Fruit fly (Drosophila melanogaster): ENCODE data around the gene Tao.

DNA sequence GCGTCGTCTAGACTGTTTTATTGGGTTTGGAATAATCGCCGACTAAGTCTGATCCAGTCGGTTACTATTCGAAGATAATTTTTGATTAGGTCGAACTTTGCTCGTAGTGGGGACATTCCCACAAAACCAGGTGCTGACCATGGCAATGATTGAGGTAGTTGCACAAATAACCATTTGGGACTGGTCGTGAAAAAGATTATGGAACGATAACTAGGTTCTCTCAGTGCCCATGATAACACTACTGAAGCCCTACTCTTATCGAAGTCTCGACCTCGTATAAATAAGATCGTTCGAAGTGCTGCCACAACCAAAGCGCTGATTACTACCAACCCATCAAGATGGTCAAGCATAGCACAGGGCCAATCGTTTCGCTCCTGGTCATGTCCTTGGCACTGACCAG lies 12.7 kb upstream of the Tao start, which contains the start of gene CG14205:
- TF ChIP-seq psq (optimal IDR thresholded peaks at IDR 0.05) (no peak), Myc (optimal IDR thresholded peaks at IDR 0.05) (no peak), h (optimal IDR thresholded peaks at IDR 0.05) (no peak), ttk (optimal IDR thresholded peaks at IDR 0.05) (no peak), insv (optimal IDR thresholded peaks at IDR 0.05) (no peak)
